Fruit fly (Drosophila melanogaster): ENCODE data around the gene mtgo.

mtgo gene

dm6 chr2L:16602305-16602704 lies 57.5 kb downstream of the mtgo start:
- TF ChIP-seq Sin3A (optimal IDR thresholded peaks at IDR 0.05) (no peak), ttk (optimal IDR thresholded peaks at IDR 0.05) (no peak)

dm6 chr2L:16605032-16605872 lies 60.4 kb downstream of the mtgo start, which contains the start of gene CG31815:
TSS of gene CG31815 (plus strand) at chr2L:16605822.
- TF ChIP-seq Myc (optimal IDR thresholded peaks at IDR 0.05) (no peak), insv (optimal IDR thresholded peaks at IDR 0.05) (no peak), ttk (optimal IDR thresholded peaks at IDR 0.05) (no peak), h (optimal IDR thresholded peaks at IDR 0.05) (no peak), psq (optimal IDR thresholded peaks at IDR 0.05) (no peak), Sin3A (optimal IDR thresholded peaks at IDR 0.05) (no peak)

dm6 chr2L:16607070-16607469 lies 62.3 kb downstream of the mtgo start, which contains the start of gene CG4631:
TSS of gene CG4631 (plus strand) at chr2L:16607370.
- TF ChIP-seq Myc (optimal IDR thresholded peaks at IDR 0.05) (no peak), Sin3A (optimal IDR thresholded peaks at IDR 0.05) (no peak)

- TF ChIP-seq psq (optimal IDR thresholded peaks at IDR 0.05) (no peak), h (optimal IDR thresholded peaks at IDR 0.05) (no peak), ttk (optimal IDR thresholded peaks at IDR 0.05) (no peak), Myc (optimal IDR thresholded peaks at IDR 0.05) (no peak), Sin3A (optimal IDR thresholded peaks at IDR 0.05) (no peak), insv (optimal IDR thresholded peaks at IDR 0.05) (no peak)
Observed at dm6 chr2L:16616282-16616681, 71.5 kb downstream of the mtgo start.

- TF ChIP-seq insv (optimal IDR thresholded peaks at IDR 0.05) (no peak), Sin3A (optimal IDR thresholded peaks at IDR 0.05) (no peak), Myc (optimal IDR thresholded peaks at IDR 0.05) (no peak), h (optimal IDR thresholded peaks at IDR 0.05) (no peak), psq (optimal IDR thresholded peaks at IDR 0.05) (no peak)
Observed at dm6 chr2L:16618929-16619328, 74.1 kb downstream of the mtgo start.

dm6 chr2L:16620384-16620908 lies 75.6 kb downstream of the mtgo start:
- TF ChIP-seq psq (optimal IDR thresholded peaks at IDR 0.05) (no peak), Sin3A (optimal IDR thresholded peaks at IDR 0.05) (no peak), h (optimal IDR thresholded peaks at IDR 0.05) (no peak), insv (optimal IDR thresholded peaks at IDR 0.05) (no peak), Myc (optimal IDR thresholded peaks at IDR 0.05) (no peak), ttk (optimal IDR thresholded peaks at IDR 0.05) (no peak)

dm6 chr2L:16621460-16621859 lies 76.6 kb downstream of the mtgo start:
- TF ChIP-seq h (optimal IDR thresholded peaks at IDR 0.05) (no peak), ttk (optimal IDR thresholded peaks at IDR 0.05) (no peak), psq (optimal IDR thresholded peaks at IDR 0.05) (no peak), Myc (optimal IDR thresholded peaks at IDR 0.05) (no peak), insv (optimal IDR thresholded peaks at IDR 0.05) (no peak), Sin3A (optimal IDR thresholded peaks at IDR 0.05) (no peak)

- TF ChIP-seq h (optimal IDR thresholded peaks at IDR 0.05), result no peak
- no peak for TF ChIP-seq ttk (optimal IDR thresholded peaks at IDR 0.05)
- TF ChIP-seq Myc (optimal IDR thresholded peaks at IDR 0.05), result no peak
- no peak for TF ChIP-seq psq (optimal IDR thresholded peaks at IDR 0.05)
- TF ChIP-seq insv (optimal IDR thresholded peaks at IDR 0.05), result no peak
- no peak for TF ChIP-seq Sin3A (optimal IDR thresholded peaks at IDR 0.05)
Observed at dm6 chr2L:16622162-16622561, 77.3 kb downstream of the mtgo start.

- TF ChIP-seq ttk (optimal IDR thresholded peaks at IDR 0.05) (no peak), h (optimal IDR thresholded peaks at IDR 0.05) (no peak), psq (optimal IDR thresholded peaks at IDR 0.05) (no peak), Myc (optimal IDR thresholded peaks at IDR 0.05) (no peak), Sin3A (optimal IDR thresholded peaks at IDR 0.05) (no peak), insv (optimal IDR thresholded peaks at IDR 0.05) (no peak)
Observed at dm6 chr2L:16627948-16628347, 83.1 kb downstream of the mtgo start.

- TF ChIP-seq ttk (optimal IDR thresholded peaks at IDR 0.05) (no peak), h (optimal IDR thresholded peaks at IDR 0.05) (no peak), psq (optimal IDR thresholded peaks at IDR 0.05) (no peak), Myc (optimal IDR thresholded peaks at IDR 0.05) (no peak), Sin3A (optimal IDR thresholded peaks at IDR 0.05) (no peak), insv (optimal IDR thresholded peaks at IDR 0.05) (no peak)
Observed at dm6 chr2L:16629176-16629575, 84.4 kb downstream of the mtgo start.

- TF ChIP-seq insv (optimal IDR thresholded peaks at IDR 0.05), result no peak
- TF ChIP-seq ttk (optimal IDR thresholded peaks at IDR 0.05), result no peak
- TF ChIP-seq psq (optimal IDR thresholded peaks at IDR 0.05), result no peak
- no peak for TF ChIP-seq Sin3A (optimal IDR thresholded peaks at IDR 0.05)
- no peak for TF ChIP-seq h (optimal IDR thresholded peaks at IDR 0.05)
- no peak for TF ChIP-seq Myc (optimal IDR thresholded peaks at IDR 0.05)
Observed at dm6 chr2L:16637335-16637734, 92.5 kb downstream of the mtgo start.

- TF ChIP-seq ttk (optimal IDR thresholded peaks at IDR 0.05), result no peak
- no peak for TF ChIP-seq insv (optimal IDR thresholded peaks at IDR 0.05)
- no peak for TF ChIP-seq h (optimal IDR thresholded peaks at IDR 0.05)
Observed at dm6 chr2L:16638349-16638748, 93.5 kb downstream of the mtgo start.

- TF ChIP-seq psq (optimal IDR thresholded peaks at IDR 0.05), result no peak
- no peak for TF ChIP-seq insv (optimal IDR thresholded peaks at IDR 0.05)
- no peak for TF ChIP-seq Myc (optimal IDR thresholded peaks at IDR 0.05)
- no peak for TF ChIP-seq Sin3A (optimal IDR thresholded peaks at IDR 0.05)
- no peak for TF ChIP-seq ttk (optimal IDR thresholded peaks at IDR 0.05)
- no peak for TF ChIP-seq h (optimal IDR thresholded peaks at IDR 0.05)
Observed at dm6 chr2L:16640846-16641245, 96.0 kb downstream of the mtgo start.
